Fruit fly (Drosophila melanogaster): Measurements from ENCODE around the gene betaGlu.

DNA sequence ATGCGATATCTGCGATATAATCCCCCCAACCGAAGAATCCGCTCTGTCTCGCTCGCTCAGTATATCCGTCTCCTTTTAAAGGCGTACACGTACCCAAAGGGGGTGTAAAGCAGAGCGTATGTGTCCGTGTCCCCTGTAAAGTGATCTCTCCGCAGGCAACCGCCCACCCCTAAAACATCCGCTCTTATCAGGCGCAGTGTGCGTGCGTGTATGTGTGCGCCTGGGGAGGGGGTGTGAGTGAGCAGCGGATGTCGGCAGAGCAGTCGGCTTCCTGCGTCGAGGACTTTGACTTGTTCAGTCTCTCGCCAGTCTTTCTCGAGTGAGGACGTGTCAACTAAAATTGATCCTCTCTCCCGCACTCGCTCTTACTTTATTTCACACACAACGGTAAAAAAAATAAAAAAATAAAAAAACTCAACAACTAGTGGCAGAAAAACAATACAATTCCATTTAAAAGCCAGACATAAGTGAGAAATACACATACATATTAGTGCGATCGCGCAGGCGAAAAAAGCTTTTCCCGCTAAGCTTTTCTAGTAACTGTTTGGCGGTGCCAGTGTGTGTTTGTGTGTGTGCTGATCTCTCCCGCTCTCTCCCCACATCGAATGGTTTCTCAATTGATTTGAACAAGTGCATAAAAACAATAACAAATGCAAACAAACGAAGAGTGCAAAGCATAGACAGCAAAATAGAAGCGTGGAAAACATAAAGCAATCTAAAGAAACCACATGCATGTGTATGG lies 46.0 kb downstream of the betaGlu start:
- no peak for TF ChIP-seq CG8478 (optimal IDR thresholded peaks at IDR 0.05)
- TF ChIP-seq CTCF (optimal IDR thresholded peaks at IDR 0.05): no peak

Data from S2 (cell line).